Worm (Caenorhabditis elegans) whole organism, early embryonic: ENCODE results near the gene K09C4.9.

ENCODE experiments used
- B0310.2 ChIP-seq: sonication (generic microtip); optimal IDR thresholded peaks from 2 replicates; lab custom pipeline; 2016; ENCODE audit warnings: mild to moderate bottlenecking, missing genetic modification characterization, missing compliant biosample characterization
- F13C5.2 ChIP-seq: sonication (generic microtip); optimal IDR thresholded peaks from 2 replicates; lab custom pipeline; 2017; ENCODE audit warnings: mild to moderate bottlenecking, missing genetic modification characterization, inconsistent platforms, missing compliant biosample characterization
- aly-1 ChIP-seq: sonication (generic microtip); optimal IDR thresholded peaks from 2 replicates; lab custom pipeline; 2016; ENCODE audit warnings: missing genetic modification characterization, missing compliant biosample characterization
- ama-1 ChIP-seq: fragments of 150-350 bp; optimal IDR thresholded peaks from 2 replicates; lab custom pipeline; 2014
- ceh-13 ChIP-seq: fragments of 200-800 bp; sonication (Bioruptor generic); optimal IDR thresholded peaks from 2 replicates; lab custom pipeline; 2018; ENCODE audit warnings: mild to moderate bottlenecking, missing genetic modification characterization, missing compliant biosample characterization
- ceh-36 ChIP-seq: sonication (generic microtip); optimal IDR thresholded peaks from 2 replicates; lab custom pipeline; 2016; ENCODE audit warnings: missing genetic modification characterization, inconsistent platforms, missing compliant biosample characterization
- ets-7 ChIP-seq: sonication (generic microtip); optimal IDR thresholded peaks from 2 replicates; lab custom pipeline; 2016; ENCODE audit warnings: missing genotype, missing genetic modification characterization, missing compliant biosample characterization
- flt-1 ChIP-seq: fragments of 200-800 bp; sonication (Bioruptor generic); IDR thresholded peaks from 2 replicates; pipeline ENCODE4 v1.3.6; 2022; ENCODE audit warnings: missing genetic modification characterization, missing compliant biosample characterization
- hmbx-1 ChIP-seq: sonication (generic microtip); optimal IDR thresholded peaks from 2 replicates; lab custom pipeline; 2016; ENCODE audit warnings: mild to moderate bottlenecking, missing genetic modification characterization, missing compliant biosample characterization
- hmg-4 ChIP-seq: fragments of 200-800 bp; sonication (Bioruptor generic); optimal IDR thresholded peaks from 2 replicates; lab custom pipeline; 2018; ENCODE audit warnings: mild to moderate bottlenecking, missing genetic modification characterization, missing compliant biosample characterization
- hnd-1 ChIP-seq: sonication (generic microtip); optimal IDR thresholded peaks from 2 replicates; lab custom pipeline; 2016; ENCODE audit warnings: missing genetic modification characterization, missing compliant biosample characterization
- pes-1 ChIP-seq: fragments of 200-800 bp; sonication (Bioruptor generic); IDR thresholded peaks from 2 replicates; pipeline ENCODE4 v1.3.6; 2022; ENCODE audit warnings: missing genetic modification reagents, missing genetic modification characterization, missing compliant biosample characterization
- scrt-1 ChIP-seq: fragments of 200-800 bp; sonication (Bioruptor generic); IDR thresholded peaks from 2 replicates; pipeline ENCODE4 v1.3.6; 2022; ENCODE audit warnings: missing genetic modification characterization, missing compliant biosample characterization
- sea-1 ChIP-seq: fragments of 200-800 bp; sonication (Bioruptor generic); conservative IDR thresholded peaks from 2 replicates; pipeline ENCODE4 v1.3.6; 2022; ENCODE audit warnings: missing genetic modification characterization, missing compliant biosample characterization
- tbx-11 ChIP-seq: fragments of 200-800 bp; sonication (Bioruptor generic); IDR thresholded peaks from 2 replicates; pipeline ENCODE4 v1.3.6; 2022; ENCODE audit warnings: missing genetic modification characterization, missing compliant biosample characterization
- tbx-37 ChIP-seq: fragments of 200-800 bp; sonication (Bioruptor generic); conservative IDR thresholded peaks from 2 replicates; pipeline ENCODE4 v1.3.6; 2022; ENCODE audit warnings: missing genetic modification reagents, missing genetic modification characterization, missing compliant biosample characterization
- tra-4 ChIP-seq: sonication (generic microtip); optimal IDR thresholded peaks from 2 replicates; lab custom pipeline; 2017; ENCODE audit warnings: missing genetic modification characterization, missing compliant biosample characterization

K09C4.9 gene

ce11 chrX:3301770-3302169 lies 30.2 kb upstream of the K09C4.9 start, which contains the start of gene F11D5.5:
Gene F11D5.5 (plus strand): TSS chrX:3302070.
- TF ChIP-seq ceh-36 (tag; lab: Kevin White, UChicago): no peak
- TF ChIP-seq ceh-13 (GFP tag; lab: Kevin White, UChicago): no peak
- TF ChIP-seq B0310.2 (tag; lab: Kevin White, UChicago): no peak

ce11 chrX:3300582-3300981 lies 29.0 kb upstream of the K09C4.9 start:
- TF ChIP-seq ceh-36 (tag; lab: Kevin White, UChicago) (no peak), F13C5.2 (tag; lab: Kevin White, UChicago) (no peak), ceh-13 (GFP tag; lab: Kevin White, UChicago) (no peak), ets-7 (tag; lab: Kevin White, UChicago) (no peak), tbx-37 (no peak), tra-4 (tag; lab: Kevin White, UChicago) (no peak), pes-1 (GFP tag; lab: Robert Waterston, UW) (no peak), sea-1 (GFP tag; lab: Robert Waterston, UW) (no peak), hmg-4 (GFP tag; lab: Kevin White, UChicago) (no peak), flt-1 (no peak), scrt-1 (GFP tag; lab: Robert Waterston, UW) (no peak)

DNA sequence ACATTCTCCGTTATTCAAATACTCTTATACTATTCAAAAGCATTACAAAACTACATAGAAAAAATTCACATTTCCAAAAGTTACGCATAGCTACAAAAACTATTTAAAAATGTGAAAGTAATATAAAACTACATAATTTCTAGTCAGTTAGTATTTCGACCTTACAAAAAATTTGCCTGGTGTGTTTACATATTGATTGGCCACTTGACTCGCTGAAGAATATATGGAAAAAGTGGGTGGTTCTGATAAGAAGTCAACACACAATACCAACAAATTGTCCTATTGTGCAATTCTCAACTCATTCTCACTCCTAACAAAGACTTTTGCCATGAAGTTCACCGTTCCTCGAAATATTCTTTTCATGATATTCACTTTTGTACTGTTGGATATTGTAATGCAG lies 27.0 kb upstream of the K09C4.9 start, which contains the start of gene K09C4.1:
Gene K09C4.1 (plus strand): TSS at position 301 of the 400 bp plus-strand sequence.
- TF ChIP-seq hmbx-1 (tag; lab: Kevin White, UChicago) (no peak), aly-1 (tag; lab: Kevin White, UChicago) (no peak), tra-4 (tag; lab: Kevin White, UChicago) (no peak), ets-7 (tag; lab: Kevin White, UChicago) (no peak)

DNA sequence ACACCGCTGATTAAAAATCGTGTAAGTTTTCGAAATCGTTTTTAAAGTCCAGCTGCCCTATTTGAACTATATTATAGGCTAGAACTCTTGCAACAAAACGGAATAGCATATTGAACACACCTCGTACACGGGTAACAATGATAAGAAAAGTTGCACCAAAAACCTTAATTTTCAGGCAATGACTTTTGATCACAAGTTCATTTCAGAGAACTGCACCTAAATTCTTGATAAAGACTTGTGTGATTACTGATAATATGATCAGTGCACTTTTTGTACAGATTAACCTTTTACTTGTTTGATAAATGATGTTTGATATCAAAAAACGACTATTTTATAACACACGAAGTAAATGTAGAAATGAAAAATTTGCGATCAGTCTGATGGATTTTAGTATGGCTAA lies 26.2 kb upstream of the K09C4.9 start:
- no peak for TF ChIP-seq sea-1 (GFP tag; lab: Robert Waterston, UW)
- no peak for TF ChIP-seq B0310.2 (tag; lab: Kevin White, UChicago)
- TF ChIP-seq ceh-13 (GFP tag; lab: Kevin White, UChicago): no peak
- no peak for TF ChIP-seq pes-1 (GFP tag; lab: Robert Waterston, UW)
- TF ChIP-seq ceh-36 (tag; lab: Kevin White, UChicago): no peak
- TF ChIP-seq flt-1: no peak

ce11 chrX:3296182-3296581 lies 24.6 kb upstream of the K09C4.9 start, which contains the start of gene K09C4.2:
Gene K09C4.2 (plus strand): TSS chrX:3296482.
- TF ChIP-seq tra-4 (tag; lab: Kevin White, UChicago): no peak
- TF ChIP-seq tbx-37: no peak
- no peak for TF ChIP-seq scrt-1 (GFP tag; lab: Robert Waterston, UW)
- no peak for TF ChIP-seq aly-1 (tag; lab: Kevin White, UChicago)
- TF ChIP-seq hnd-1 (tag; lab: Kevin White, UChicago): no peak
- TF ChIP-seq flt-1: no peak
- no peak for TF ChIP-seq tbx-11 (GFP tag; lab: Robert Waterston, UW)
- no peak for TF ChIP-seq F13C5.2 (tag; lab: Kevin White, UChicago)
- TF ChIP-seq hmbx-1 (tag; lab: Kevin White, UChicago): no peak
- TF ChIP-seq sea-1 (GFP tag; lab: Robert Waterston, UW): no peak

DNA sequence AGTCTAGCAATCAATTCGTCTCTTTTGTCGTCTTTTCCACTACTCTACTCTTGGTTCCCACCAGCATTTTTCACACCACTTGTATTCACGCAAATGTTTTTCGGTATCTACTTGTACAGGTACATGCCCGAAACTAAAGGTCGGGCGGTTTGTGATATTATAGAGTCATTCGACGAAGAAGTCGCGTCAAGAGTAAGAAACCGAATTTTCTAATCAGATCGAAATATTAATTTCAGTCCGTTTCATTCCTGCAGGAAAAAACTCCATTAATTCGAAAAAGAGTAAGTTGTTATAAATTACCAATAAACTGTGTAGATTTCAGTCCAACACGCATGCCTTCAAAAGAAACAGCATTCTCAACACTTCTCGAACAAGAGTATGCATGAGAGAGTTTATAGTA lies 20.4 kb upstream of the K09C4.9 start:
- no peak for TF ChIP-seq tra-4 (tag; lab: Kevin White, UChicago)
- no peak for TF ChIP-seq tbx-37
- TF ChIP-seq flt-1: no peak
- TF ChIP-seq B0310.2 (tag; lab: Kevin White, UChicago): no peak
- TF ChIP-seq hmbx-1 (tag; lab: Kevin White, UChicago): no peak
- no peak for TF ChIP-seq ceh-36 (tag; lab: Kevin White, UChicago)
- TF ChIP-seq pes-1 (GFP tag; lab: Robert Waterston, UW): no peak
- no peak for TF ChIP-seq F13C5.2 (tag; lab: Kevin White, UChicago)
- TF ChIP-seq sea-1 (GFP tag; lab: Robert Waterston, UW): no peak
- no peak for TF ChIP-seq ceh-13 (GFP tag; lab: Kevin White, UChicago)
- TF ChIP-seq ama-1: no peak
- TF ChIP-seq aly-1 (tag; lab: Kevin White, UChicago): no peak
- TF ChIP-seq scrt-1 (GFP tag; lab: Robert Waterston, UW): no peak
- TF ChIP-seq ets-7 (tag; lab: Kevin White, UChicago): no peak
- TF ChIP-seq hmg-4 (GFP tag; lab: Kevin White, UChicago): no peak
- TF ChIP-seq hnd-1 (tag; lab: Kevin White, UChicago): no peak
- TF ChIP-seq tbx-11 (GFP tag; lab: Robert Waterston, UW): no peak

ce11 chrX:3290147-3290546 lies 18.6 kb upstream of the K09C4.9 start:
- TF ChIP-seq ets-7 (tag; lab: Kevin White, UChicago): no peak
- no peak for TF ChIP-seq scrt-1 (GFP tag; lab: Robert Waterston, UW)
- no peak for TF ChIP-seq F13C5.2 (tag; lab: Kevin White, UChicago)
- TF ChIP-seq hmbx-1 (tag; lab: Kevin White, UChicago): no peak
- TF ChIP-seq ceh-13 (GFP tag; lab: Kevin White, UChicago): no peak
- TF ChIP-seq pes-1 (GFP tag; lab: Robert Waterston, UW): no peak

ce11 chrX:3289183-3289582 lies 17.6 kb upstream of the K09C4.9 start, which contains the start of gene K09C4.4:
Gene K09C4.4 (plus strand): TSS chrX:3289483.
- TF ChIP-seq ceh-36 (tag; lab: Kevin White, UChicago) (no peak), tbx-11 (GFP tag; lab: Robert Waterston, UW) (no peak), hnd-1 (tag; lab: Kevin White, UChicago) (no peak), ama-1 (no peak), B0310.2 (tag; lab: Kevin White, UChicago) (no peak), F13C5.2 (tag; lab: Kevin White, UChicago) (no peak), flt-1 (no peak), sea-1 (GFP tag; lab: Robert Waterston, UW) (no peak), hmbx-1 (tag; lab: Kevin White, UChicago) (no peak), tbx-37 (no peak), ets-7 (tag; lab: Kevin White, UChicago) (no peak), ceh-13 (GFP tag; lab: Kevin White, UChicago) (no peak), aly-1 (tag; lab: Kevin White, UChicago) (no peak), pes-1 (GFP tag; lab: Robert Waterston, UW) (no peak)
